Fruit fly (Drosophila melanogaster): ENCODE data around the gene Hex-t2.

DNA sequence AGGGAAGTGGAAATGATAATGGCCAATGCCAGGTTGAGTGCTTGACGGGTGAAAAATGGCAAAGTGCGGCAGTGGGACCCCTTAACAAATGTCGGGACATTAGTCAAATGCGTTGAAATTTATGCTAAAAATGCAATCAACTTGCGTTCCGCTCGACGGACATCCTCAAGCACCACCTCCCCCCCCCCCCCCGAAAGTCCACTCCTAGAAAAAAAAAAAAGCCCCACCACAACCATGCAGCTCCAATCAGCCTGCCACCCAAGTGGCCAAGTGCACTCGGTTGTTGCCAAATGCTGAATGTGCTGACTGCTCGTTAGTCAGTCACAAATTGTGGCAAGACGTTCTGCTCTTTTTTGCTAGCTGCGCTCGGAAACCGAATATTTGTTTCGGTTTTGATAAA lies 28.2 kb downstream of the Hex-t2 start:
- no peak for TF ChIP-seq Myc (optimal IDR thresholded peaks at IDR 0.05)
- TF ChIP-seq rgr (GFP tag; optimal IDR thresholded peaks at IDR 0.05) = no peak
- no peak for TF ChIP-seq Sp1 (GFP tag; optimal IDR thresholded peaks at IDR 0.05)
- no peak for TF ChIP-seq h (GFP tag; optimal IDR thresholded peaks at IDR 0.05)

All from whole organism, wandering third instar larva.